Fruit fly (Drosophila melanogaster) ovary, adult (tissue): ENCODE results near the gene Muted.

Experiments used
- CG17801 ChIP-seq: fragments of 200-800 bp; optimal IDR thresholded peaks from 2 replicates; lab custom pipeline; 2019; ENCODE audit warnings: missing biosample characterization, mild to moderate bottlenecking, missing genetic modification characterization, moderate library complexity; ENCODE audit not compliant: partially characterized antibody

Muted gene

DNA sequence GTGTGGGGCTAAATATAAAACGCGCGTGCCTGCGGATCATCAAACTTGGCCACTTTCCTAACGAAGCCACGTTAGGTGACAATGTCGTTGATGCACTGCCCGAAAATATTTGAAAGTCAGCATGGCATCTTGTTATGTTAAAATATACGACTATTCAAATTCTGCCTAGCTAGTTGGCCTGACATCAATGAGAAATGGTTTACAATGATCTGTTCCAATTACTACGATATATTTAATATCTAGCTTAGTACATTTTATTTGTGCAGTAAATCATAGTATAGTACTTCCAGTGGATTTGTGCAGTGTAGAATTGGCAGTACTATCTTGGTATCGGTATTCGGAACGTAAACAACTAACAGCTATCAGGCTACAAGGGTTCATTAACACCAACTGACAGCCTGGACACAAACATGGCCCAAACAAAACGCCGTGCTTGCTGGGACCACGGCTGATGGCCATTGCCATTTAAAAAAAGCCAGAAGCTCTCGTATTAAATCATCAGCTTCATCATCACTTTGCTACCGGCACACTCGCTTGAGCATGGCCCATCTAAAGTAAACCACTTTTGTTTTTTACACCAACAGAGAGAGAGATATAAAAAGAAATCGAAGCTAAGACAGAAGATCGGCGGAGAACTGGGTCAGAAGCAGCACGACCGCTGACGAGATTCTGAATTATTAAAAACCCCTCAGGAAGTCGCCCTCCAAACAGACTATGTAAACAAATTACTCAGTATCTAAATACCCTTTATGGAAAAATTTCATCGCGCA is 33.2 kb downstream of the Muted start:
- no peak for TF ChIP-seq CG17801 (GFP tag; lab: Kevin White, UChicago)

DNA sequence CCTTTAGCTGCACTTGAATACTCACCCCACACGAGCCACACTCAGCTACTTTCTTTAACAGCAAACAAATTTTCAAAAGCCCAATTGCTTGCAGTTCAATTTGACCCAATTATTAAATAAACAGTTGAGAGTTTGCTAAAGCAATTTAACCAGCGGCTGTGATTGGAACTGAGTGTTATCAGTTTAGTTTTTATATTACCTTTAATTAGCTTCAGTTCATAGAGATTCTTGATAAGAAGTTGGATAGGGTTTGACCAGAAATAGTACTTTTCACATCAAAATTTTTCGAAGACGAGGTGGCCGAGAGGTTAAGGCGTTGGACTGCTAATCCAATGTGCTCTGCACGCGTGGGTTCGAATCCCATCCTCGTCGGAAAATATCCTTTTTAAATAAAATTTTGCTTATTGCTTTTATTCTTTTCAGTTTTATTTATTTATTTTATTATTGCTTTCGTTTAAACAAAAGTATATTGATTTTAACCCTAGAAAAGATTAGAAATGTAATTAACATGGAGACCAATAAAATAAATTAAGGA is 33.9 kb downstream of the Muted start:
- no peak for TF ChIP-seq CG17801 (GFP tag; lab: Kevin White, UChicago)

DNA sequence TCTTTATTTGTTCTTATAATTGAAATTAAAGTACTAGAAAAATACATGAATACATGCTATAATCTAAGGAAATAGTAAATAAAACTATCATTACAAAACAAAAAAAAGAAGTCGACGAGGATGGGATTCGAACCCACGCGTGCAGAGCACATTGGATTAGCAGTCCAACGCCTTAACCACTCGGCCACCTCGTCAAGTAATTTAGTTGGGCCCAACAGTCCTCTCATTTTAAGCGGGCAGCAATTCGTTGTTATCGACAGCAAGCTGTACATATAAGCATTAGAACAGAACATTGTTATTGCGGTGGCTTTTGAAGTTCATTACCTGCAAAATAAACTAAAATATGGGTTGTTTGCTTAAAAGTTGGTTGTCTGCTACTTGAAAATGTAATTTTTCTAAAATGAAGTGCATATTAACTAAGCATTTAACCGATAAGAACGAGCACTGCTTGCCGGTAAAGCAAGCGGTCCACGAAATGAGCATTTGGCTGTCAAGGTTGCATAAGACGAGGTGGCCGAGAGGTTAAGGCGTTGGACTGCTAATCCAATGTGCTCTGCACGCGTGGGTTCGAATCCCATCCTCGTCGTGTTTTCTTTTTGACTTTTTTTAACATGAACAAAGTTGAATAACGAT is 34.8 kb downstream of the Muted start:
- no peak for TF ChIP-seq CG17801 (GFP tag; lab: Kevin White, UChicago)

DNA sequence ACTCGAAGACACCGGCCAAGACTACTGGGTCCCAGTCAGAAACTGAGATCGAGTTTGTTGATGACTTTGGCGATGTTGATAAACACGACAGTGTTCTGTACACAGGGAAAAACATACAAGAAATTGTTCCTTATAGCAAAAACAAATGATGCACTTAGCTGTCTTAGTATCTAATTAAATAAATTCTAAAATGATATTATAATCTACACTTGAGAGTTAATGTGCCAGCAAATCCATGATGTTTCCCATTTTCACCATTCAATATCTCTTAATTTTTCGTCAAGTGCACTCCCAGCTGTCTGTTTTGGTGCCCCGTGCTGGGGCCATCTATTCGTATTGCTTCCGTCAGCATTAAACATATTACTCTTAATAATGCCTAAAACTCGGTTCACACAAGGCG is 37.8 kb downstream of the Muted start:
- no peak for TF ChIP-seq CG17801 (GFP tag; lab: Kevin White, UChicago)

DNA sequence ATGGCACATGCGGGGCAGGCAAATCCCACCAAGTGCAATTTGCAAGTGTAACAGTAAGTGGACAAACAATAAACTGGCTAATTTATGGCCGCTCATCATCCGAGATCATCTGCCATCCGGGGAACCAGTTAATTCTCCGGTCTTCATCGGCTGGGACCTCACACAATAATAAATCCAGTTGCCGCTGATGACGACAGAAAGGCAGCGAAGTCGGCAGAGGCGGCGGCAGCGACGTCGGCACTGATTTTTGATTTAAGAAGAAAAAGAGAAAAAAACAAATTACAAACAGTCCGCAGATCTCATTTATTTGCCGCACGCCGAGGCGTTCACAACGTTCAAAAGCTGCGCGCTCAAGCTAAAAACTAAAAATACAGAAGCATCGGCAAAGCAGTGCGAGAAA is 39.9 kb downstream of the Muted start, which contains the start of gene CG13856:
TSS of gene CG13856 (plus strand) at position 301 of the 400 bp plus-strand sequence.
- TF ChIP-seq CG17801 (GFP tag; lab: Kevin White, UChicago), result no peak

DNA sequence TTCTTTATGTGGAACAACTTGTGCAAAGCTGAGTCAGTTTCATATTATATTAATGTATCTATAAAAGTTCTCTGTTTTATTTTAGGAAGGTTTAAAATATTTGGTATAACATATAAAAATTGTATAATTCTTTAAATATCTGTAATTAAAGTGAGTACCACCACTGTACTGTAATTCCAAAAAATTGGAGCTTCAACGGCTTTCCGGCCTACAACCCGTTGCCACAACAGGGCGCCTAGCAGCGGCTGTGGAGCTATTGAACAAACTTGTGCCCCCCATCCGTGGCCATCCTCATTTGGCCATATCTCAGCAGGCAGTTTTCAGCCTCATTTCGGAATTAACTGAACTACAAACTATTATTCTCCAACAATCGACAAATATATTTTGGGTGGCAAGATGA is 43.2 kb downstream of the Muted start, which contains the start of gene CG13855:
TSS of gene CG13855 (plus strand) at position 301 of the 400 bp plus-strand sequence.
- no peak for TF ChIP-seq CG17801 (GFP tag; lab: Kevin White, UChicago)

DNA sequence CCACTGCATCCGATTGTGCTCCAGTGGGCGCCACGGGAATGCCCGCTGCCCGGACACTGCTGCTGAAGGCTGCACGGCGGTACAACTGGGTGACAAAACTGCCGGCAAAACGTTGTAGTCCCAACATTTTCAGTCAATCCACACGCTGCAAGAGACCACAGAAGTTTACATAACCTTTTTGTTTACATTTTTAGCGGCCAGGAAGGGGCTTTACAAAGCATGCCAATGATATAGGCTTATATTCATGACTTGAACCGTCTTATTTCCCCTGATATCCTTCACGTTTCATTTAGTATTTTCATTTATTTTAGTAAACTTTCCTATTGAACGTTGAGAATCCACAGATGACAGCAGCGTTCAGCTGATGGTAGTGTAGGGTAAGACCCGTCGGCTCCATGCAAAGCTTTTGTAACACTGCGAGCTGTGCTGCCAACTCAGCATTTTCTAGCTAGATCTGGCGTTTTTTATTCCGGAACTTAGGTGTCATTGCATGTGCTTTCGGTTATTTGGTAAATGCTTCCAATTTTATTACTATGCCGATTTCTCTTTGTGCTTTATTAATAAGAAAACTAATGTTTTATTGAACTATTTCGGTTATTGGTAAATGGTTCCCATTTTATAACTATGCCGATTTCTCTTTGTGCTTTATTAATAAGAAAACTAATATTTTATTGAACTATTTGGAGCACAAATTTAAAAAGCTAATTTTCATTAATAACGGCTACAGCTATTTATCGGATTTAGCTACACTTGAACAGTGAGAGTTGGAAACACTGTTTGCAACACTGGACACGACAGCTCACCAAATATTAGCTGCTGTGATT is 48.3 kb downstream of the Muted start, which contains the start of the genes CG13850 and lqfR:
TSS of gene CG13850 (minus strand) at position 379 of the 824 bp plus-strand sequence.
TSS of gene lqfR (plus strand) at position 765 of the 824 bp plus-strand sequence.
- peak; percentile 50 for TF ChIP-seq CG17801 (GFP tag; lab: Kevin White, UChicago)

DNA sequence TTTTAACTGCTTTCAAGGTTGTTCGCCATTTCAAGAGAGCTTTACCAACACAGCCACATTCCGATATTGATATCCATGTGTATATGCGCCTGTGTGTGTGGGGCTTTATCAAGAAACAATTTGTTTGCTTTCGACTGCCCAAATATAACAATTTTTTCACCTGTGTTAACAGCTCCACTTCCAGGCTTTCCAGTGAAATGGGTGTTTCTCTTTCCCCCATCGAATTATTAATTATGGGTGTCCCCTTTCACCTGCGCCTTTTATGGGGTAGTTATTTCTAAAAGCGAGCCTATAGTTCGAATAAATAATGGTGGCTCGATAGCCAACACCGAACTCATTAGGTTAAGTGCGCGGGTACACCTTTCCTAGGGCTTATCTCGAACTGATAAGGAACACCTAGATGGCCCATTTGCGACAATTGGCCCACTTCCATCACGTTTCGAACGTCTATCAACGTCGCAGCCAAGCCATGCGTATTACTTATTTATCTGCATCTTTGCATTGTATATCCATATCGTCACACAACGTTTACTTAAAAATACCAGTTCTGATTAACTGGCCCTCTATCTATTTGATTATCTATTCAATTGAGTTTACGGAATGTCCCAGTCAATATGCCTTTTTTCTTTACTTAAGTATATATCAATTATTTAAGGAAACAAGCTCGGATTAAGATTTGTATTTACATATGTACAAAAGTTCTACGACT is 49.6 kb downstream of the Muted start:
- no peak for TF ChIP-seq CG17801 (GFP tag; lab: Kevin White, UChicago)
